Worm (Caenorhabditis elegans) whole organism, late embryonic: Measurements from ENCODE around the gene cpg-9.
A peak's percentile ranks its signal among the peaks of the same experiment; 100 is the strongest.

Experiments used
- C08G9.2 ChIP-seq: sonication (generic microtip); optimal IDR thresholded peaks from 2 replicates; lab custom pipeline; 2016; ENCODE audit warnings: mild to moderate bottlenecking, missing genetic modification characterization, moderate library complexity, missing compliant biosample characterization
- F13H6.1 ChIP-seq: sonication (generic microtip); optimal IDR thresholded peaks from 2 replicates; lab custom pipeline; 2016; ENCODE audit warnings: missing genetic modification characterization, missing compliant biosample characterization
- K02D7.2 ChIP-seq: sonication (generic microtip); optimal IDR thresholded peaks from 2 replicates; lab custom pipeline; 2017; ENCODE audit warnings: mild to moderate bottlenecking, missing genetic modification characterization, missing compliant biosample characterization
- K09A11.1 ChIP-seq: sonication (generic microtip); optimal IDR thresholded peaks from 2 replicates; lab custom pipeline; 2017; ENCODE audit warnings: antibody characterized with exemption, mild to moderate bottlenecking, missing genetic modification characterization, missing compliant biosample characterization; ENCODE audit not compliant: insufficient read depth
- ahr-1 ChIP-seq: sonication (generic microtip); optimal IDR thresholded peaks from 2 replicates; lab custom pipeline; 2016; ENCODE audit warnings: missing genetic modification characterization, missing compliant biosample characterization
- ama-1 ChIP-seq: fragments of 150-350 bp; optimal IDR thresholded peaks from 2 replicates; lab custom pipeline; 2014
- ceh-14 ChIP-seq: sonication (generic microtip); optimal IDR thresholded peaks from 2 replicates; lab custom pipeline; 2016; ENCODE audit warnings: missing genotype, missing genetic modification characterization, missing compliant biosample characterization
- ceh-18 ChIP-seq: sonication (generic microtip); optimal IDR thresholded peaks from 2 replicates; lab custom pipeline; 2016; ENCODE audit warnings: missing genetic modification characterization, missing compliant biosample characterization
- ceh-24 ChIP-seq: sonication (generic microtip); optimal IDR thresholded peaks from 2 replicates; lab custom pipeline; 2016; ENCODE audit warnings: mild to moderate bottlenecking, missing genetic modification characterization, missing compliant biosample characterization
- ceh-30 ChIP-seq: fragments of 150-350 bp; optimal IDR thresholded peaks from 2 replicates; lab custom pipeline; 2014; ENCODE audit warnings: missing biosample characterization, missing genetic modification characterization
- ceh-34 ChIP-seq: sonication (generic microtip); optimal IDR thresholded peaks from 2 replicates; lab custom pipeline; 2016; ENCODE audit warnings: mild to moderate bottlenecking, missing genetic modification characterization, missing compliant biosample characterization
- ceh-48 ChIP-seq: sonication (generic microtip); optimal IDR thresholded peaks from 2 replicates; lab custom pipeline; 2016; ENCODE audit warnings: missing genetic modification characterization, inconsistent platforms, missing compliant biosample characterization
- dve-1 ChIP-seq: sonication (generic microtip); optimal IDR thresholded peaks from 2 replicates; lab custom pipeline; 2017; ENCODE audit warnings: antibody characterized with exemption, mild to moderate bottlenecking, missing genetic modification characterization, missing compliant biosample characterization
- ets-4 ChIP-seq: sonication (generic microtip); optimal IDR thresholded peaks from 2 replicates; lab custom pipeline; 2016; ENCODE audit warnings: missing genetic modification characterization, missing compliant biosample characterization
- eyg-1 ChIP-seq: sonication (generic microtip); optimal IDR thresholded peaks from 2 replicates; lab custom pipeline; 2016; ENCODE audit warnings: missing genotype, missing genetic modification characterization, missing compliant biosample characterization
- gmeb-2 ChIP-seq: sonication (generic microtip); optimal IDR thresholded peaks from 2 replicates; lab custom pipeline; 2016; ENCODE audit warnings: missing genetic modification characterization, inconsistent platforms, missing compliant biosample characterization
- hlh-13 ChIP-seq: fragments of 200-800 bp; sonication (Bioruptor generic); optimal IDR thresholded peaks from 2 replicates; lab custom pipeline; 2018; ENCODE audit warnings: mild to moderate bottlenecking, missing genetic modification characterization, missing compliant biosample characterization
- hlh-30 ChIP-seq: sonication (generic microtip); optimal IDR thresholded peaks from 2 replicates; lab custom pipeline; 2017; ENCODE audit warnings: antibody characterized with exemption, missing genetic modification characterization, missing compliant biosample characterization; ENCODE audit not compliant: insufficient read depth
- hlh-6 ChIP-seq: sonication (generic microtip); optimal IDR thresholded peaks from 2 replicates; lab custom pipeline; 2016; ENCODE audit warnings: missing genotype, missing genetic modification characterization, missing compliant biosample characterization
- hlh-8 ChIP-seq: sonication (generic microtip); optimal IDR thresholded peaks from 2 replicates; lab custom pipeline; 2016; ENCODE audit warnings: missing genotype, missing genetic modification characterization, missing compliant biosample characterization
- lin-11 ChIP-seq: fragments of 200-800 bp; sonication (Bioruptor generic); optimal IDR thresholded peaks from 2 replicates; lab custom pipeline; 2018; ENCODE audit warnings: mild to moderate bottlenecking, missing genetic modification characterization, missing compliant biosample characterization
- nhr-232 ChIP-seq: sonication (generic microtip); optimal IDR thresholded peaks from 2 replicates; lab custom pipeline; 2016; ENCODE audit warnings: missing genetic modification characterization, missing compliant biosample characterization
- odd-2 ChIP-seq: sonication (generic microtip); optimal IDR thresholded peaks from 2 replicates; lab custom pipeline; 2017; ENCODE audit warnings: antibody characterized with exemption, mild to moderate bottlenecking, missing genetic modification characterization, missing compliant biosample characterization
- pag-3 ChIP-seq: sonication (generic microtip); optimal IDR thresholded peaks from 2 replicates; lab custom pipeline; 2016; ENCODE audit warnings: missing compliant biosample characterization, missing genetic modification characterization, borderline replicate concordance
- pha-2 ChIP-seq: sonication (generic microtip); optimal IDR thresholded peaks from 2 replicates; lab custom pipeline; 2017; ENCODE audit warnings: mild to moderate bottlenecking, missing genetic modification characterization, missing compliant biosample characterization
- pqm-1 ChIP-seq: sonication (generic microtip); optimal IDR thresholded peaks from 2 replicates; lab custom pipeline; 2016; ENCODE audit warnings: missing genetic modification characterization, missing compliant biosample characterization
- rnt-1 ChIP-seq: sonication (generic microtip); optimal IDR thresholded peaks from 2 replicates; lab custom pipeline; 2016; ENCODE audit warnings: missing genetic modification characterization, missing compliant biosample characterization
- sdc-2 ChIP-seq: sonication (generic microtip); optimal IDR thresholded peaks from 2 replicates; lab custom pipeline; 2016; ENCODE audit warnings: missing genotype, missing genetic modification characterization, missing compliant biosample characterization
- sox-2 ChIP-seq: fragments of 200-800 bp; sonication (Bioruptor generic); IDR thresholded peaks from 2 replicates; pipeline ENCODE4 v1.3.6; 2022; ENCODE audit warnings: missing genetic modification reagents, missing genetic modification characterization, missing compliant biosample characterization
- sox-4 ChIP-seq: sonication (generic microtip); optimal IDR thresholded peaks from 2 replicates; lab custom pipeline; 2017; ENCODE audit warnings: mild to moderate bottlenecking, missing genetic modification characterization, inconsistent platforms, missing compliant biosample characterization
- syd-9 ChIP-seq: sonication (generic microtip); optimal IDR thresholded peaks from 2 replicates; lab custom pipeline; 2016; ENCODE audit warnings: mild to moderate bottlenecking, missing genetic modification characterization, moderate library complexity, missing compliant biosample characterization
- tbx-2 ChIP-seq: sonication (generic microtip); optimal IDR thresholded peaks from 2 replicates; lab custom pipeline; 2016; ENCODE audit warnings: missing genetic modification characterization, missing compliant biosample characterization
- unc-42 ChIP-seq: sonication (generic microtip); optimal IDR thresholded peaks from 2 replicates; lab custom pipeline; 2016; ENCODE audit warnings: missing genotype, missing genetic modification characterization, missing compliant biosample characterization
- unc-55 ChIP-seq: sonication (generic microtip); optimal IDR thresholded peaks from 2 replicates; lab custom pipeline; 2017; ENCODE audit warnings: missing biosample characterization, missing genetic modification reagents, missing genetic modification characterization
- unc-86 ChIP-seq: sonication (generic microtip); optimal IDR thresholded peaks from 2 replicates; lab custom pipeline; 2016; ENCODE audit warnings: missing genetic modification characterization, missing compliant biosample characterization

cpg-9 gene

DNA sequence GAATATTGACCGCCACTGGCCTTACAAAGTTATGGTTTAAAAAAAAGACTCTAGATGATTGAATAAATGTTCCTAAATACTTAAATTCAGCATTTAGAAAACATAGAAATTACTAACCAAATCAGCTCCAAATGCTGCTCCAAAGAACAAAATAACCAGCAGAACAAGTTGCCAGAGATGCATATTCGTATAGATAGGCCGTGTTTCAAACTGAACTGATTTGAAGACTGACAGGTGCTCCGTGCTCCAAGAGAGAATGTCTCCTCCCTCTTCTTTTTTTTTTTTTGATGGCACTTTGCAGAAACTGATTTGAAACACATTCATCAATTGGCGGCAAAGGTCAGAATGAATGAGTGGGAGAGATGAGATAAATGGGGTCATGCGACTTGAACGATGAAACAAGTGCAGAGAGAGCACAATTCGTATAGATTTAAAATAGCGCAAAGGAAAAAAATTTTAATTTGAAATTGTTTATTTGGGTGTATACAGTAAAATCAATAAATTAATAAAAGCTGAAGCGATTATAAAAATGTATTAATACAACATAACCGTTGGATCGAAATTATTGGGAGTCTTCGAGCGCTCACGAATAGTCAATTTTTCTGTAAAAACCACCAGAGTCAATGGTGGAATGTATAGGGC, at the start of gene cpg-9:
cpg-9 (minus strand) TSS at position 592 of the 642 bp plus-strand sequence.
- TF ChIP-seq ama-1 (lab: Kevin White, UChicago) (no peak), sdc-2 (tag; lab: Kevin White, UChicago) (no peak), pqm-1 (tag; lab: Kevin White, UChicago) (no peak), sox-4 (no peak), F13H6.1 (tag; lab: Kevin White, UChicago) (no peak), ceh-24 (no peak), ceh-14 (no peak), tbx-2 (tag; lab: Kevin White, UChicago) (no peak), nhr-232 (tag; lab: Kevin White, UChicago) (no peak), ceh-34 (tag; lab: Kevin White, UChicago) (no peak), hlh-30 (tag; lab: Kevin White, UChicago) (no peak), eyg-1 (no peak), lin-11 (tag; lab: Kevin White, UChicago) (no peak), K09A11.1 (tag; lab: Kevin White, UChicago) (no peak), pha-2 (tag; lab: Kevin White, UChicago) (no peak), ets-4 (no peak), odd-2 (tag; lab: Kevin White, UChicago) (no peak), rnt-1 (tag; lab: Kevin White, UChicago) (no peak)

DNA sequence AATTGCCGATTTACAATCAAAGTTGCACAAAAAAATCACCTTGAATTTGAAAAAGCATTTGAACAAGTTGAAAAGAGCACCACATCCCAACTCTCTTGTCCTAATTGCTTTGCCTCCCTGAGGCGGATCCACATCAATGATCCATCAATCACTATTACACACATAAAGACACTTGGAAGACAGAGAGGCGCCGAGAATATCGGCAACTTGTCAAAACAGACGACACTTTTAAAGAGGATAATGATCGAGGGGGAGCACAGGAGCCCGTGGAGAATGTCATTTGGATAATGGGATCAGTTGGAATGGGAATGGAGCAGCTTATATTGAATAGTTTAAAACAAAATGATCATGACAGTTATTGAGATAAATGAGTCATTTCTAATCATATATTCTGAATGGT, 31.2 kb upstream of the cpg-9 start:
- TF ChIP-seq hlh-8, result no peak
- TF ChIP-seq unc-55 (GFP tag; lab: Kevin White, UChicago), result peak; percentile 97
- TF ChIP-seq syd-9 (tag; lab: Kevin White, UChicago), result no peak
- peak; percentile 27 for TF ChIP-seq rnt-1 (tag; lab: Kevin White, UChicago)
- no peak for TF ChIP-seq ceh-30 (tag; lab: Kevin White, UChicago)
- TF ChIP-seq hlh-30 (tag; lab: Kevin White, UChicago), result no peak
- TF ChIP-seq ama-1 (lab: Kevin White, UChicago), result no peak
- TF ChIP-seq pag-3 (tag; lab: Kevin White, UChicago), result no peak
- TF ChIP-seq K09A11.1 (tag; lab: Kevin White, UChicago), result no peak
- TF ChIP-seq sox-4, result no peak
- no peak for TF ChIP-seq hlh-13 (GFP tag; lab: Kevin White, UChicago)
- TF ChIP-seq unc-86 (tag; lab: Kevin White, UChicago), result no peak
- TF ChIP-seq dve-1 (tag; lab: Kevin White, UChicago), result no peak

DNA sequence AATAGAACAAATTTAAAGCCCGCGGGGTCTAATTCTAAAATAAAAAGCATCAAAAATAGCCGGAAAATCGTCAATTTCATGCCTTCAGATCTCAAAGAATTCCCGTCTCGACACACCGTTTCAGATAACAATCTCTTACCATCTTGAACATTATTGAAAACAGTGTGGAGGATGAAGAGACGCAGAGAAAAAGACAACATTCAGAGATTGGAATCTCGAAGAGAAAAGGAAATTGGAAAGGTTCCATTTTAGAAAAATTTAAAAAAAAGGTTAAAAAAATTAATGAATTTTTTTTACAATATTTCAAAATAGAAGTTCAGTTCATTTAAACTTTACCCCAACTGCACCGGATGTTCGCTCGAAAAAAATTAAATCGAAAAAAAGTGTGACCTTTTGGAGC, 27.0 kb upstream of the cpg-9 start:
- TF ChIP-seq tbx-2 (tag; lab: Kevin White, UChicago) (no peak), hlh-13 (GFP tag; lab: Kevin White, UChicago) (no peak), ama-1 (lab: Kevin White, UChicago) (no peak), C08G9.2 (tag; lab: Kevin White, UChicago) (no peak), rnt-1 (tag; lab: Kevin White, UChicago) (no peak), gmeb-2 (tag; lab: Kevin White, UChicago) (no peak), F13H6.1 (tag; lab: Kevin White, UChicago) (no peak), lin-11 (tag; lab: Kevin White, UChicago) (no peak), ceh-48 (tag; lab: Kevin White, UChicago) (no peak), ceh-18 (no peak), ceh-24 (no peak), K02D7.2 (no peak), odd-2 (tag; lab: Kevin White, UChicago) (no peak), ceh-30 (tag; lab: Kevin White, UChicago) (no peak), ahr-1 (no peak), hlh-6 (tag; lab: Kevin White, UChicago) (no peak), hlh-30 (tag; lab: Kevin White, UChicago) (no peak)

DNA sequence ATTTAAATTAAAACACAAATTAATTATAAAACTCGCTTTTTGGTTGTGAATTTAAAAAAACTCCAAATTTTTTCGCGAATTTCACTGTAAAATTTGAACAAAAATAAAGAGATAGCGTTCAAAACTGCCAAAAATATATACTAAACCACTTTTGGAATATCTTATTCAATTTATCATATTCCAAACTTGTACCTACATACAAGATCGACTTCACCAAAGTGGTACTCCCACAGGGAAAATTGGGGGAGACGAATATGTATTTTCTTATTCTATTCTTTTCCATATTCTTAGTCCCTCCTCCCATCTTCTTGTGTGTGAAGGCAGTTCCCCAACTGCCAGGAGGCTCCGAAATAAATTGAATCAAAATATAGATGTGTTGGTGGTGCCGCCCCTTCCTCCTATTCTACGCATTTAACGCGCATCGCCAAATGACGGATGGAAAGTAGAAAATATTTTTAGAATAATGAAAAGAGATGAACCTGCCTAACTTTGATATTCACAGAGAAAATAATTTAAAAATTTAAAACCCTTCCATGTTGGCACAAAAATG, 26.1 kb upstream of the cpg-9 start:
- TF ChIP-seq unc-42 (tag; lab: Kevin White, UChicago) (peak; percentile 71), sox-2 (GFP tag; lab: Robert Waterston, UW) (no peak)
- TF ChIP-seq, all 69 proteins: peak for 1
